Worm (Caenorhabditis elegans) whole organism, L1 larva: ENCODE measurements around the gene dpy-11.

Experiments
- C04F5.9 ChIP-seq: sonication (generic microtip); optimal IDR thresholded peaks from 2 replicates; lab custom pipeline; 2016; ENCODE audit warnings: missing genetic modification characterization, missing compliant biosample characterization
- C16A3.4 ChIP-seq: fragments of 150-350 bp; optimal IDR thresholded peaks from 2 replicates; lab custom pipeline; 2014; ENCODE audit warnings: missing biosample characterization, missing genetic modification characterization
- blmp-1 ChIP-seq: fragments of 150-350 bp; optimal IDR thresholded peaks from 2 replicates; lab custom pipeline; 2014; ENCODE audit warnings: missing biosample characterization, missing genetic modification characterization
- ceh-63 ChIP-seq: fragments of 200-800 bp; sonication (Bioruptor generic); optimal IDR thresholded peaks from 2 replicates; lab custom pipeline; 2018; ENCODE audit warnings: mild to moderate bottlenecking, missing genetic modification characterization, missing compliant biosample characterization
- ceh-8 ChIP-seq: fragments of 200-800 bp; sonication (Bioruptor generic); optimal IDR thresholded peaks from 2 replicates; lab custom pipeline; 2018; ENCODE audit warnings: mild to moderate bottlenecking, missing genetic modification characterization, moderate library complexity, missing compliant biosample characterization
- ceh-90 ChIP-seq: sonication (generic microtip); optimal IDR thresholded peaks from 2 replicates; lab custom pipeline; 2016; ENCODE audit warnings: missing genetic modification characterization, missing compliant biosample characterization
- dpl-1 ChIP-seq, 3 experiments: fragments of 150-350 bp in 2 of 3; sonication (generic microtip) in 1 of 3; optimal IDR thresholded peaks; 2 replicates each; lab custom pipeline; 2014 to 2017; ENCODE audit warnings: missing biosample characterization in 3 of 3, missing genetic modification characterization in 3 of 3, missing genetic modification reagents in 3 of 3
- dsc-1 ChIP-seq: sonication (generic microtip); optimal IDR thresholded peaks from 2 replicates; lab custom pipeline; 2016; ENCODE audit warnings: mild to moderate bottlenecking, missing genetic modification characterization, missing compliant biosample characterization
- efl-1 ChIP-seq, 4 experiments: fragments of 150-350 bp; optimal IDR thresholded peaks in 3 of 4; peaks in 1 of 4; 1 replicate in 1 of 4; 2 replicates in 3 of 4; lab custom pipeline; 2014; ENCODE audit warnings: missing biosample characterization in 2 of 4, missing genetic modification characterization in 2 of 4, missing genetic modification reagents in 2 of 4
- egl-27 ChIP-seq, 2 experiments: fragments of 150-350 bp in 1 of 2; sonication (generic microtip); optimal IDR thresholded peaks; 3 replicates each; lab custom pipeline; 2017 to 2018; ENCODE audit warnings: missing biosample characterization in 2 of 2, missing genetic modification characterization in 2 of 2, missing genetic modification reagents in 2 of 2
- elt-3 ChIP-seq, 6 experiments: fragments of 150-350 bp in 1 of 6; sonication (generic microtip); optimal IDR thresholded peaks; 2 replicates each; lab custom pipeline; 2017 to 2018; ENCODE audit warnings: missing biosample characterization in 6 of 6, missing genetic modification characterization in 6 of 6, inconsistent platforms in 1 of 6
- fkh-8 ChIP-seq: sonication (generic microtip); optimal IDR thresholded peaks from 2 replicates; lab custom pipeline; 2016; ENCODE audit warnings: mild to moderate bottlenecking, missing genetic modification characterization, missing compliant biosample characterization
- fos-1 ChIP-seq: fragments of 150-350 bp; optimal IDR thresholded peaks from 2 replicates; lab custom pipeline; 2014; ENCODE audit warnings: missing biosample characterization, missing genetic modification characterization
- lin-14 ChIP-seq: fragments of 200-800 bp; sonication (Bioruptor generic); optimal IDR thresholded peaks from 2 replicates; lab custom pipeline; 2018; ENCODE audit warnings: mild to moderate bottlenecking, missing genetic modification characterization, moderate library complexity, missing compliant biosample characterization
- lin-15B ChIP-seq: fragments of 150-350 bp; sonication (generic microtip); optimal IDR thresholded peaks from 3 replicates; lab custom pipeline; 2014; ENCODE audit warnings: missing biosample characterization, missing genetic modification characterization
- lin-35 ChIP-seq, 2 experiments: fragments of 150-350 bp; optimal IDR thresholded peaks; 2 replicates each; lab custom pipeline; 2014; ENCODE audit warnings: missing biosample characterization in 2 of 2, missing genetic modification characterization in 2 of 2, missing genetic modification reagents in 2 of 2
- lin-39 ChIP-seq: fragments of 150-350 bp; optimal IDR thresholded peaks from 2 replicates; lab custom pipeline; 2014; ENCODE audit warnings: missing biosample characterization, missing genetic modification reagents, missing genetic modification characterization
- lsy-2 ChIP-seq, 2 experiments: fragments of 150-350 bp; optimal IDR thresholded peaks; 2 replicates each; lab custom pipeline; 2014; ENCODE audit warnings: missing biosample characterization in 2 of 2, missing genetic modification characterization in 2 of 2
- mdl-1 ChIP-seq, 2 experiments: fragments of 150-350 bp; optimal IDR thresholded peaks; 2 replicates each; lab custom pipeline; 2014 to 2017; ENCODE audit warnings: missing biosample characterization in 2 of 2, missing genetic modification characterization in 2 of 2, inconsistent platforms in 1 of 2
- mep-1 ChIP-seq: fragments of 150-350 bp; optimal IDR thresholded peaks from 2 replicates; lab custom pipeline; 2014; ENCODE audit warnings: missing biosample characterization, missing genetic modification characterization
- nhr-20 ChIP-seq: sonication (generic microtip); optimal IDR thresholded peaks from 2 replicates; lab custom pipeline; 2016; ENCODE audit warnings: mild to moderate bottlenecking, missing genetic modification characterization, missing compliant biosample characterization
- nhr-71 ChIP-seq: sonication (generic microtip); optimal IDR thresholded peaks from 2 replicates; lab custom pipeline; 2016; ENCODE audit warnings: mild to moderate bottlenecking, missing genetic modification characterization, moderate library complexity, missing compliant biosample characterization
- nhr-90 ChIP-seq: sonication (generic microtip); optimal IDR thresholded peaks from 2 replicates; lab custom pipeline; 2016; ENCODE audit warnings: mild to moderate bottlenecking, missing genetic modification characterization, missing compliant biosample characterization; ENCODE audit not compliant: poor library complexity
- pag-3 ChIP-seq: sonication (generic microtip); optimal IDR thresholded peaks from 2 replicates; lab custom pipeline; 2017; ENCODE audit warnings: missing genetic modification characterization, mild to moderate bottlenecking, missing compliant biosample characterization, antibody characterized with exemption, borderline replicate concordance; ENCODE audit not compliant: insufficient read depth
- pqm-1 ChIP-seq: sonication (generic microtip); optimal IDR thresholded peaks from 3 replicates; lab custom pipeline; 2017; ENCODE audit warnings: missing biosample characterization, missing genetic modification characterization
- skn-1 ChIP-seq: fragments of 150-350 bp; optimal IDR thresholded peaks from 2 replicates; lab custom pipeline; 2014; ENCODE audit warnings: missing biosample characterization, missing genetic modification characterization
- snu-23 ChIP-seq: sonication (generic microtip); optimal IDR thresholded peaks from 2 replicates; lab custom pipeline; 2016; ENCODE audit warnings: missing genetic modification characterization, missing compliant biosample characterization
- tbx-2 ChIP-seq: sonication (generic microtip); optimal IDR thresholded peaks from 2 replicates; lab custom pipeline; 2016; ENCODE audit warnings: missing genetic modification characterization, missing compliant biosample characterization
- tlp-1 ChIP-seq: fragments of 150-350 bp; optimal IDR thresholded peaks from 2 replicates; lab custom pipeline; 2014; ENCODE audit warnings: missing biosample characterization, missing genetic modification characterization
- ztf-4 ChIP-seq: fragments of 150-350 bp; optimal IDR thresholded peaks from 2 replicates; lab custom pipeline; 2014; ENCODE audit warnings: missing biosample characterization, missing genetic modification characterization

dpy-11 gene

ce11 chrV:6548309-6548708 lies 33.3 kb upstream of the dpy-11 start:
- no peak for TF ChIP-seq ceh-8
- TF ChIP-seq ceh-90 (tag; lab: Kevin White, UChicago) = no peak
- TF ChIP-seq fos-1 (tag; lab: Kevin White, UChicago) = no peak
- no peak for TF ChIP-seq tbx-2 (tag; lab: Kevin White, UChicago)
- no peak for TF ChIP-seq efl-1 (optimal IDR thresholded peaks at IDR 0.05; lab: Kevin White, UChicago)
- TF ChIP-seq efl-1 (GFP tag; optimal IDR thresholded peaks at IDR 0.05 in 1 of 2; lab: Kevin White, UChicago) = peak in 1 of 2 experiments; percentile 21

ce11 chrV:6546450-6547171 lies 31.6 kb upstream of the dpy-11 start, which contains the start of gene dre-1:
dre-1 (minus strand) TSS chrV:6546500.
- TF ChIP-seq pag-3 (tag; lab: Kevin White, UChicago) = no peak
- no peak for TF ChIP-seq efl-1 (optimal IDR thresholded peaks at IDR 0.05; lab: Kevin White, UChicago)
- TF ChIP-seq efl-1 (GFP tag; optimal IDR thresholded peaks at IDR 0.05 in 1 of 2; lab: Kevin White, UChicago) = peak in 1 of 2 experiments; percentile 35
- peak in 1 of 2 experiments; percentile 12 for TF ChIP-seq lin-35 (GFP tag; optimal IDR thresholded peaks at IDR 0.05; lab: Kevin White, UChicago)

ce11 chrV:6544999-6545398 lies 30.0 kb upstream of the dpy-11 start:
- TF ChIP-seq tlp-1 (tag; lab: Kevin White, UChicago) (no peak), mep-1 (tag; lab: Kevin White, UChicago) (peak; percentile 40), C04F5.9 (tag; lab: Kevin White, UChicago) (no peak), fkh-8 (tag; lab: Kevin White, UChicago) (no peak), blmp-1 (tag; lab: Kevin White, UChicago) (peak; percentile 37), lin-15B (tag; lab: Kevin White, UChicago) (no peak), lin-39 (tag; lab: Kevin White, UChicago) (no peak), egl-27 (tag; optimal IDR thresholded peaks at IDR 0.05; lab: Kevin White, UChicago) (no peak), nhr-20 (tag; lab: Kevin White, UChicago) (peak; percentile 41), ztf-4 (tag; lab: Kevin White, UChicago) (no peak), ceh-63 (GFP tag; lab: Kevin White, UChicago) (no peak), pqm-1 (tag; lab: Kevin White, UChicago) (no peak), lin-14 (peak; percentile 77), snu-23 (GFP tag; lab: Kevin White, UChicago) (peak; percentile 42), nhr-90 (tag; lab: Kevin White, UChicago) (peak; percentile 28), nhr-71 (tag; lab: Kevin White, UChicago) (peak; percentile 6)

- TF ChIP-seq nhr-20 (tag; lab: Kevin White, UChicago) (peak; percentile 49), lin-35 (GFP tag; optimal IDR thresholded peaks at IDR 0.05; lab: Kevin White, UChicago) (no peak), lsy-2 (tag; optimal IDR thresholded peaks at IDR 0.05; lab: Kevin White, UChicago) (peak in 1 of 2 experiments; percentile 38), nhr-90 (tag; lab: Kevin White, UChicago) (peak; percentile 4), ceh-63 (GFP tag; lab: Kevin White, UChicago) (no peak), C16A3.4 (tag; lab: Kevin White, UChicago) (peak; percentile 2), elt-3 (tag; optimal IDR thresholded peaks at IDR 0.05; lab: Kevin White, UChicago) (peak in 1 of 6 experiments; percentile 48), lin-14 (peak; percentile 80), mep-1 (tag; lab: Kevin White, UChicago) (peak; percentile 11), dpl-1 (GFP tag; optimal IDR thresholded peaks at IDR 0.05; lab: Kevin White, UChicago) (peak in 1 of 3 experiments; percentile 12), nhr-71 (tag; lab: Kevin White, UChicago) (peak; percentile 32), blmp-1 (tag; lab: Kevin White, UChicago) (peak; percentile 63), snu-23 (GFP tag; lab: Kevin White, UChicago) (peak; percentile 47), fos-1 (tag; lab: Kevin White, UChicago) (no peak), dsc-1 (tag; lab: Kevin White, UChicago) (no peak), skn-1 (tag; lab: Kevin White, UChicago) (peak; percentile 44), mdl-1 (tag; optimal IDR thresholded peaks at IDR 0.05; lab: Kevin White, UChicago) (peak in 1 of 2 experiments; percentile 22), fkh-8 (tag; lab: Kevin White, UChicago) (no peak), efl-1 (optimal IDR thresholded peaks at IDR 0.05; lab: Kevin White, UChicago) (no peak), efl-1 (GFP tag; optimal IDR thresholded peaks at IDR 0.05 in 1 of 2; lab: Kevin White, UChicago) (peak in 1 of 2 experiments; percentile 77)
Observed at ce11 chrV:6541875-6542274, 26.8 kb upstream of the dpy-11 start.
